Worm (Caenorhabditis elegans): ENCODE measurements around the gene cdo-1.

DNA sequence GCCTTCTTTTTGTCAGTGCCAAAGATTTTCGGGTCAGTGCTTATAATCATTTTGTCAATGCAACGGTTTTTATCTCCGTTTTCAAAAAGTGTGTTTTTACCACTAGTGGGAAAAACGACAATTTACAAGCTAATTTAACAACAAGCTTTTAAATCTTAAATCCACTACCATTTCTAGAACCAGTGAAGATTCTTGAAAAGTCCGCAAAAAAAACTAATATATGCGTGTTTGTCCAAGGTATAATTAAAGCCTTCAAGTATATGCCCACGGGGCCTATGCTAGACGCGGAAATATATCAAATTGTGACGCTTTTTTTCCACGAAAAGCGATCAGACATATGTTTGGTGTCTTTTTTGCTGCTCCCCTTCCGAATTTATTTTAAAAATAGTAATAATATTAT lies 49.2 kb upstream of the cdo-1 start:
- TF ChIP-seq D1046.2 (GFP tag; IDR thresholded peaks at IDR 0.05): no peak
- TF ChIP-seq dpl-1 (GFP tag; optimal IDR thresholded peaks at IDR 0.05): no peak
- no peak for TF ChIP-seq lin-15B (tag; optimal IDR thresholded peaks at IDR 0.05)
- no peak for TF ChIP-seq ceh-20 (GFP tag; IDR thresholded peaks at IDR 0.05)

Data from whole organism, L4 larva.